Fruit fly (Drosophila melanogaster) whole organism, embryonic: Measurements from ENCODE around the gene IntS14.

ENCODE experiments used
- BtbVII ChIP-seq: fragments of 200-800 bp; sonication (Bioruptor generic); optimal IDR thresholded peaks from 3 replicates; lab custom pipeline; 2017; ENCODE audit warnings: missing biosample characterization, mild to moderate bottlenecking, missing genetic modification characterization
- CG10431 ChIP-seq: fragments of 200-800 bp; sonication (Bioruptor generic); optimal IDR thresholded peaks from 3 replicates; lab custom pipeline; 2018; ENCODE audit warnings: missing biosample characterization, mild to moderate bottlenecking, missing genetic modification characterization
- CG11456 ChIP-seq: fragments of 200-800 bp; sonication (Bioruptor generic); IDR thresholded peaks from 3 replicates; pipeline ENCODE4 v1.3.6; 2022; ENCODE audit warnings: missing biosample characterization, missing genetic modification characterization
- CG12155 ChIP-seq: fragments of 200-800 bp; sonication (Bioruptor generic); optimal IDR thresholded peaks from 3 replicates; lab custom pipeline; 2016; ENCODE audit warnings: missing biosample characterization, missing genetic modification characterization
- CG13424 ChIP-seq: fragments of 200-800 bp; sonication (Bioruptor generic); optimal IDR thresholded peaks from 2 replicates; lab custom pipeline; 2019; ENCODE audit warnings: missing biosample characterization, mild to moderate bottlenecking, missing genetic modification characterization, moderate library complexity
- CG14014 ChIP-seq: fragments of 200-800 bp; sonication (Bioruptor generic); IDR thresholded peaks from 2 replicates; pipeline ENCODE4 v1.3.6; 2022; ENCODE audit warnings: missing biosample characterization, missing genetic modification characterization
- CG15479 ChIP-seq: fragments of 200-800 bp; sonication (Bioruptor generic); optimal IDR thresholded peaks from 3 replicates; lab custom pipeline; 2019; ENCODE audit warnings: missing biosample characterization, mild to moderate bottlenecking, missing genetic modification characterization, moderate library complexity
- CG16815 ChIP-seq: fragments of 200-800 bp; sonication (Bioruptor generic); optimal IDR thresholded peaks from 3 replicates; lab custom pipeline; 2017; ENCODE audit warnings: missing biosample characterization, mild to moderate bottlenecking, missing genetic modification characterization
- CG17186 ChIP-seq: fragments of 200-800 bp; sonication (Bioruptor generic); optimal IDR thresholded peaks from 3 replicates; lab custom pipeline; 2017; ENCODE audit warnings: missing biosample characterization, missing genetic modification reagents, missing genetic modification characterization
- CG17829 ChIP-seq: fragments of 200-800 bp; optimal IDR thresholded peaks from 2 replicates; lab custom pipeline; 2019; ENCODE audit warnings: missing biosample characterization, mild to moderate bottlenecking, missing genetic modification characterization, moderate library complexity
- CG18599 ChIP-seq: fragments of 200-800 bp; sonication (Bioruptor generic); optimal IDR thresholded peaks from 3 replicates; lab custom pipeline; 2017; ENCODE audit warnings: missing biosample characterization, missing genetic modification characterization, mild to moderate bottlenecking, moderate library complexity, missing genetic modification reagents
- CG2889 ChIP-seq: fragments of 200-800 bp; sonication (Bioruptor generic); IDR thresholded peaks from 3 replicates; pipeline ENCODE4 v1.3.6; 2022; ENCODE audit warnings: missing biosample characterization, missing genetic modification characterization
- CG5180 ChIP-seq: fragments of 200-800 bp; sonication (Bioruptor generic); optimal IDR thresholded peaks from 3 replicates; lab custom pipeline; 2017; ENCODE audit warnings: missing biosample characterization, missing genetic modification characterization, mild to moderate bottlenecking, moderate library complexity, missing genetic modification reagents
- CG7357 ChIP-seq: fragments of 200-800 bp; sonication (Bioruptor generic); IDR thresholded peaks from 3 replicates; pipeline ENCODE4 v1.3.6; 2022; ENCODE audit warnings: missing biosample characterization, missing genetic modification characterization
- CG8281 ChIP-seq: fragments of 200-800 bp; sonication (Bioruptor generic); optimal IDR thresholded peaks from 2 replicates; lab custom pipeline; 2018; ENCODE audit warnings: missing biosample characterization, mild to moderate bottlenecking, missing genetic modification characterization, moderate library complexity
- CkIIα-i1 ChIP-seq: fragments of 200-800 bp; sonication (Bioruptor generic); IDR thresholded peaks from 2 replicates; pipeline ENCODE4 v1.3.6; 2022; ENCODE audit warnings: missing biosample characterization, missing genetic modification characterization
- Dek ChIP-seq: fragments of 200-800 bp; sonication (Bioruptor generic); optimal IDR thresholded peaks from 3 replicates; lab custom pipeline; 2019; ENCODE audit warnings: missing biosample characterization, mild to moderate bottlenecking, missing genetic modification characterization, moderate library complexity
- Dip3 ChIP-seq: fragments of 200-800 bp; sonication (Bioruptor generic); optimal IDR thresholded peaks from 3 replicates; lab custom pipeline; 2016; ENCODE audit warnings: missing biosample characterization, missing genetic modification characterization
- Dll ChIP-seq: fragments of 200-800 bp; sonication (Bioruptor generic); IDR thresholded peaks from 4 replicates; pipeline ENCODE4 v1.3.6; 2022; ENCODE audit warnings: missing biosample characterization, missing genetic modification characterization; ENCODE audit not compliant: partially characterized antibody
- Elba2 ChIP-seq: fragments of 200-800 bp; sonication (Bioruptor generic); optimal IDR thresholded peaks from 3 replicates; lab custom pipeline; 2016; ENCODE audit warnings: missing biosample characterization, missing genetic modification characterization
- NK7.1 ChIP-seq: fragments of 200-800 bp; sonication (Bioruptor generic); optimal IDR thresholded peaks from 3 replicates; lab custom pipeline; 2016; ENCODE audit warnings: missing biosample characterization, missing genetic modification characterization
- Opbp ChIP-seq: fragments of 200-800 bp; sonication (Bioruptor generic); IDR thresholded peaks from 3 replicates; pipeline ENCODE4 v1.3.6; 2022; ENCODE audit warnings: missing biosample characterization, missing genetic modification characterization; ENCODE audit not compliant: partially characterized antibody
- aop ChIP-seq: fragments of 200-800 bp; sonication (Bioruptor generic); IDR thresholded peaks from 2 replicates; pipeline ENCODE4 v1.3.6; 2022; ENCODE audit warnings: missing biosample characterization, missing genetic modification characterization
- chif ChIP-seq, 2 experiments: fragments of 200-800 bp; sonication (Bioruptor generic); optimal IDR thresholded peaks; 3 replicates each; lab custom pipeline; 2016; ENCODE audit warnings: missing biosample characterization in 2 of 2, missing genetic modification characterization in 2 of 2
- chn ChIP-seq: fragments of 200-800 bp; sonication (Bioruptor generic); optimal IDR thresholded peaks from 2 replicates; lab custom pipeline; 2016; ENCODE audit warnings: missing biosample characterization, missing genetic modification characterization
- dpn ChIP-seq, 2 experiments: fragments of 200-800 bp; sonication (Bioruptor generic); optimal IDR thresholded peaks; 3 replicates each; lab custom pipeline; 2016; ENCODE audit warnings: missing biosample characterization in 2 of 2, missing genetic modification characterization in 2 of 2
- emc ChIP-seq: fragments of 200-800 bp; sonication (Bioruptor generic); optimal IDR thresholded peaks from 2 replicates; lab custom pipeline; 2016; ENCODE audit warnings: missing biosample characterization, missing genetic modification characterization
- fd102C ChIP-seq: fragments of 200-800 bp; sonication (Bioruptor generic); optimal IDR thresholded peaks from 2 replicates; lab custom pipeline; 2018; ENCODE audit warnings: missing biosample characterization, mild to moderate bottlenecking, missing genetic modification characterization, moderate library complexity
- fu2 ChIP-seq: fragments of 200-800 bp; sonication (Bioruptor generic); optimal IDR thresholded peaks from 2 replicates; lab custom pipeline; 2016; ENCODE audit warnings: missing biosample characterization, missing genetic modification characterization
- gro ChIP-seq: fragments of 200-800 bp; sonication (Bioruptor generic); optimal IDR thresholded peaks from 2 replicates; lab custom pipeline; 2016; ENCODE audit warnings: missing biosample characterization, missing genetic modification characterization
- hkb ChIP-seq, 2 experiments: fragments of 200-800 bp in 1 of 2; fragments of >200 bp in 1 of 2; sonication (Bioruptor generic) in 1 of 2; IDR thresholded peaks in 1 of 2; optimal IDR thresholded peaks in 1 of 2; 2 replicates each; pipeline versions ENCODE4 v1.3.6 to Lab custom; 2017 to 2022; ENCODE audit warnings: missing biosample characterization in 1 of 2, missing genetic modification characterization in 1 of 2
- kni ChIP-seq: fragments of 200-800 bp; sonication (Bioruptor generic); optimal IDR thresholded peaks from 3 replicates; lab custom pipeline; 2017; ENCODE audit warnings: mild to moderate bottlenecking, missing biosample characterization, missing genetic modification reagents, missing genetic modification characterization
- lmd ChIP-seq: fragments of 200-800 bp; sonication (Bioruptor generic); IDR thresholded peaks from 2 replicates; pipeline ENCODE4 v1.3.6; 2022; ENCODE audit warnings: missing biosample characterization, missing genetic modification characterization
- lola ChIP-seq, 3 experiments: fragments of >200 bp in 2 of 3; fragments of 200-800 bp in 1 of 3; sonication (Bioruptor generic) in 1 of 3; optimal IDR thresholded peaks; 2 replicates each; lab custom pipeline; 2017 to 2019; ENCODE audit warnings: missing biosample characterization in 3 of 3, missing genetic modification characterization in 3 of 3, mild to moderate bottlenecking in 1 of 3, moderate library complexity in 1 of 3
- lov ChIP-seq, 2 experiments: fragments of 200-800 bp in 1 of 2; fragments of >200 bp in 1 of 2; sonication (Bioruptor generic) in 1 of 2; IDR thresholded peaks in 1 of 2; optimal IDR thresholded peaks in 1 of 2; 2 replicates in 1 of 2; 3 replicates in 1 of 2; pipeline versions ENCODE4 v1.3.6 to Lab custom; 2017 to 2022; ENCODE audit warnings: missing biosample characterization in 1 of 2, missing genetic modification characterization in 1 of 2
- nau ChIP-seq: fragments of 200-800 bp; sonication (Bioruptor generic); optimal IDR thresholded peaks from 3 replicates; lab custom pipeline; 2017; ENCODE audit warnings: missing biosample characterization, mild to moderate bottlenecking, missing genetic modification characterization, missing genetic modification reagents
- nerfin-2 ChIP-seq: fragments of 200-800 bp; sonication (Bioruptor generic); IDR thresholded peaks from 2 replicates; pipeline ENCODE4 v1.3.6; 2022; ENCODE audit warnings: missing biosample characterization, missing genetic modification characterization; ENCODE audit not compliant: partially characterized antibody
- nom ChIP-seq: fragments of 200-800 bp; sonication (Bioruptor generic); optimal IDR thresholded peaks from 2 replicates; lab custom pipeline; 2017; ENCODE audit warnings: missing biosample characterization, missing genetic modification characterization, mild to moderate bottlenecking, moderate library complexity, missing genetic modification reagents
- onecut ChIP-seq: fragments of 200-800 bp; sonication (Bioruptor generic); IDR thresholded peaks from 2 replicates; pipeline ENCODE4 v1.3.6; 2022; ENCODE audit warnings: missing biosample characterization, missing genetic modification characterization
- pzg ChIP-seq: fragments of 200-800 bp; sonication (Bioruptor generic); optimal IDR thresholded peaks from 3 replicates; lab custom pipeline; 2018; ENCODE audit warnings: missing biosample characterization, mild to moderate bottlenecking, missing genetic modification characterization, moderate library complexity
- sima ChIP-seq: fragments of 200-800 bp; sonication (Bioruptor generic); optimal IDR thresholded peaks from 2 replicates; lab custom pipeline; 2016; ENCODE audit warnings: missing biosample characterization, missing genetic modification characterization
- slp2 ChIP-seq: fragments of 200-800 bp; sonication (Bioruptor generic); optimal IDR thresholded peaks from 2 replicates; lab custom pipeline; 2016; ENCODE audit warnings: missing biosample characterization, missing genetic modification characterization
- sug ChIP-seq: fragments of 200-800 bp; optimal IDR thresholded peaks from 2 replicates; lab custom pipeline; 2019; ENCODE audit warnings: missing biosample characterization, mild to moderate bottlenecking, missing genetic modification characterization, moderate library complexity
- toy ChIP-seq: fragments of 200-800 bp; sonication (Bioruptor generic); IDR thresholded peaks from 2 replicates; pipeline ENCODE4 v1.3.6; 2022; ENCODE audit warnings: missing biosample characterization, missing genetic modification characterization
- tup ChIP-seq: fragments of 200-800 bp; sonication (Bioruptor generic); optimal IDR thresholded peaks from 2 replicates; lab custom pipeline; 2016; ENCODE audit warnings: missing biosample characterization, mild to moderate bottlenecking, missing genetic modification characterization, moderate library complexity
- wdn ChIP-seq: fragments of 200-800 bp; sonication (Bioruptor generic); IDR thresholded peaks from 2 replicates; pipeline ENCODE4 v1.3.6; 2022; ENCODE audit warnings: missing biosample characterization, missing genetic modification characterization

Gene IntS14

dm6 chr2L:1118880-1119809 is 45.1 kb upstream of the IntS14 start (continued):
- TF ChIP-seq Dll (no peak), slp2 (GFP tag; lab: Kevin White, UChicago) (peak; percentile 17), CG5180 (no peak), nerfin-2 (GFP tag; lab: Robert Waterston, UW) (no peak), Dek (tag; lab: Kevin White, UChicago) (peak; percentile 50), toy (GFP tag; lab: Robert Waterston, UW) (0 out of 2 replicates have a peak, but pooled peaks have one; percentile 36), NK7.1 (no peak), Dip3 (GFP tag; lab: Kevin White, UChicago) (peak; percentile 77), lmd (GFP tag; lab: Robert Waterston, UW) (peak; percentile 82), CG11456 (GFP tag; lab: Robert Waterston, UW) (peak; percentile 66), CG16815 (GFP tag; lab: Kevin White, UChicago) (peak; percentile 64), nau (peak; percentile 66), gro (GFP tag; lab: Kevin White, UChicago) (peak; percentile 83), sug (tag; lab: Kevin White, UChicago) (peak; percentile 67), CG10431 (GFP tag; lab: Kevin White, UChicago) (no peak), aop (GFP tag; lab: Robert Waterston, UW) (no peak), sima (no peak), CG17186 (GFP tag; lab: Kevin White, UChicago) (no peak), kni (no peak), chn (GFP tag; lab: Kevin White, UChicago) (peak; percentile 53), pzg (no peak), dpn (GFP tag; optimal IDR thresholded peaks at IDR 0.05; lab: Kevin White, UChicago) (peak; percentile 55 to 78), lov (optimal IDR thresholded peaks at IDR 0.05; lab: Kevin White, UChicago) (peak; percentile 31), lov (GFP tag; IDR thresholded peaks at IDR 0.05; lab: Robert Waterston, UW) (0 out of 3 replicates have a peak, but pooled peaks have one; percentile 13), CG14014 (GFP tag; lab: Robert Waterston, UW) (peak; percentile 87), fu2 (peak; percentile 65), emc (GFP tag; lab: Kevin White, UChicago) (no peak), wdn (GFP tag; lab: Robert Waterston, UW) (peak; percentile 82), Elba2 (no peak), Opbp (GFP tag; lab: Robert Waterston, UW) (peak; percentile 40; the same call in 1 of the 3 replicates), CG15479 (peak; percentile 78), CkIIα-i1 (peak; percentile 23; the same call in 1 of the 2 replicates), CG17829 (tag; lab: Kevin White, UChicago) (peak; percentile 21), BtbVII (GFP tag; lab: Kevin White, UChicago) (peak; percentile 77), onecut (GFP tag; lab: Robert Waterston, UW) (no peak; the same call in 1 of the 2 replicates), CG18599 (GFP tag; lab: Kevin White, UChicago) (peak; percentile 86), CG8281 (tag; lab: Kevin White, UChicago) (no peak), fd102C (GFP tag; lab: Kevin White, UChicago) (peak; percentile 32), nom (GFP tag; lab: Kevin White, UChicago) (peak; percentile 26), CG13424 (peak; percentile 59), chif (GFP tag; optimal IDR thresholded peaks at IDR 0.05; lab: Kevin White, UChicago) (peak in 1 of 2 experiments; percentile 65), CG12155 (GFP tag; lab: Kevin White, UChicago) (peak; percentile 85), hkb (optimal IDR thresholded peaks at IDR 0.05; lab: Kevin White, UChicago) (no peak), hkb (GFP tag; IDR thresholded peaks at IDR 0.05; lab: Robert Waterston, UW) (peak; percentile 80), CG7357 (GFP tag; lab: Robert Waterston, UW) (peak; percentile 63), lola (GFP tag; optimal IDR thresholded peaks at IDR 0.05; lab: Kevin White, UChicago) (peak in 1 of 3 experiments; percentile 48), tup (GFP tag; lab: Kevin White, UChicago) (peak; percentile 40), CG2889 (no peak)
